Fruit fly (Drosophila melanogaster) whole organism, prepupa: ENCODE data around the gene CG4733.

Experiments
- CG1621 ChIP-seq: fragments of 200-800 bp; sonication (Bioruptor generic); optimal IDR thresholded peaks from 3 replicates; lab custom pipeline; 2018; ENCODE audit warnings: missing biosample characterization, mild to moderate bottlenecking, missing genetic modification characterization
- CG16779 ChIP-seq: fragments of 200-800 bp; sonication (Bioruptor generic); optimal IDR thresholded peaks from 3 replicates; lab custom pipeline; 2017; ENCODE audit warnings: missing biosample characterization, mild to moderate bottlenecking, missing genetic modification characterization
- CG6854 ChIP-seq: fragments of 200-800 bp; sonication (Bioruptor generic); optimal IDR thresholded peaks from 2 replicates; lab custom pipeline; 2017; ENCODE audit warnings: missing biosample characterization, mild to moderate bottlenecking, missing genetic modification characterization
- CG8319 ChIP-seq: fragments of 200-800 bp; sonication (Bioruptor generic); optimal IDR thresholded peaks from 3 replicates; lab custom pipeline; 2016; ENCODE audit warnings: missing biosample characterization, missing genetic modification characterization
- Ets96B ChIP-seq: fragments of 200-800 bp; optimal IDR thresholded peaks from 2 replicates; lab custom pipeline; 2019; ENCODE audit warnings: missing biosample characterization, mild to moderate bottlenecking, missing genetic modification characterization, moderate library complexity
- Gug ChIP-seq: fragments of 200-800 bp; sonication (Bioruptor generic); IDR thresholded peaks from 2 replicates; pipeline ENCODE4 v1.3.6; 2022; ENCODE audit warnings: missing biosample characterization, missing genetic modification characterization
- vri ChIP-seq: fragments of 200-800 bp; sonication (Bioruptor generic); optimal IDR thresholded peaks from 3 replicates; lab custom pipeline; 2016; ENCODE audit warnings: missing biosample characterization, mild to moderate bottlenecking, missing genetic modification characterization

- TF ChIP-seq Gug (GFP tag; lab: Robert Waterston, UW) (no peak), Ets96B (tag; lab: Kevin White, UChicago) (no peak), vri (GFP tag; lab: Kevin White, UChicago) (no peak), CG6854 (no peak), CG8319 (no peak), CG16779 (tag; lab: Kevin White, UChicago) (no peak), CG1621 (tag; lab: Kevin White, UChicago) (no peak)
Observed at dm6 chr3R:19901742-19902141, 11.3 kb downstream of the CG4733 start.
